Fruit fly (Drosophila melanogaster): ENCODE results near the gene CG13300.

The CG13300 gene

DNA sequence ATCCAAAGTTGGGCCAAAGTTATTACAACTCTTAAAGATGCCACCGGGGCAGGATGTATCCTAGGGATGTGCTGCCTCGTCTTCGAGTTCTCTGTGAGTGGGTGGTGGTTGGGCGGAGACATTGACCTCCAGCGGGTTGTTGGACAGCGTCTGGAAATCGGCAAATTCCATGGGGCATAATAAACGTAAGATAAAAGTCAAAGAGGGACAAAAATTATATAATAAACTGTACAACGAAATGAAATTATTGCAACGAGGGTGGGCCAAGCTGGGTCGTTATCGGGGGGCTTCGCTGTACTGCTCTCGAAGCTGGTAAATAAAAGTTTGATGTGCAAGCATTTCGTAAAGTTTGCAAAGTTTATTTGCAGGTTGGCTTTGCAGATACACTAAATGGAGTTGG is 3.8 kb downstream of the CG13300 start:
- TF ChIP-seq CTCF (optimal IDR thresholded peaks at IDR 0.05) (no peak), CG8478 (optimal IDR thresholded peaks at IDR 0.05) (no peak)

DNA sequence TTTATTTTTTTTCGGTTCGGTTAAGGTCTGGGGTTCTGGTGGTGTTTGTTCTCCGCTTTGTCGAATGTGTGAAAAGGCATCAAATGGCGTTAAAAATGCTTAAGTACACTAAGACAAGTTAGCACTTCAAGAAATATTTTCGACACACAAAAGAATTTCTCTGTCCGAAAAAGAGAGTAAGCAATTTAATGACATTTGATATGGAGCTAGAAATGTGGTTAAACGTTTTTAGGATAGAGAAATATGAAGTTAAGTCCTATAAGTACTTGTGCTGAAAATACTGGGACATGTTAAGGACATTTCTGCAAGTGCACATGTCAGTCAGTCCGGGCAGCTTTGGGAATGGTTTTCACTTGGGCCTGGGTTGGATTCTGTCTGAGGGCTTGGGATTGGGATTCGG is 7.9 kb downstream of the CG13300 start:
- TF ChIP-seq CG8478 (optimal IDR thresholded peaks at IDR 0.05) = no peak

DNA sequence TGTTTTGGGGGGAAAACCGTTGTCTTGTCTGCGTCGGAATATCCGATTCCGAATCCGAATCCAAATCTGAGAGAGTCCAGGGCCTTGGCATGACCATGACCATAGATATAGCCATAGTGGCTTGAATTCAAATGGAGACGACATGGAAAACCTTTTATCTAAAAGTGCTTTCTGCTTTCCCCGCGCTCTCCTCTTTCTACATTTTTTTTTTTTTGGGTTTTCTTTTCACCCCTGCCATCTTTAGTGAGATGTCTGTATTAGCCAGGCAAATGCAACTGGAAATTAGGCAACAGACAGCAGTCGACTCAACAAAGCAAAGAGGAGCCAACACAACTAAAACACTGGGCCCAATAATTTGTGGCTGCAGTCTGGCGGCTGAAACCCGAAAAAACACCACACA is 9.9 kb downstream of the CG13300 start:
- TF ChIP-seq CG8478 (optimal IDR thresholded peaks at IDR 0.05) = no peak
- no peak for TF ChIP-seq CTCF (optimal IDR thresholded peaks at IDR 0.05)

DNA sequence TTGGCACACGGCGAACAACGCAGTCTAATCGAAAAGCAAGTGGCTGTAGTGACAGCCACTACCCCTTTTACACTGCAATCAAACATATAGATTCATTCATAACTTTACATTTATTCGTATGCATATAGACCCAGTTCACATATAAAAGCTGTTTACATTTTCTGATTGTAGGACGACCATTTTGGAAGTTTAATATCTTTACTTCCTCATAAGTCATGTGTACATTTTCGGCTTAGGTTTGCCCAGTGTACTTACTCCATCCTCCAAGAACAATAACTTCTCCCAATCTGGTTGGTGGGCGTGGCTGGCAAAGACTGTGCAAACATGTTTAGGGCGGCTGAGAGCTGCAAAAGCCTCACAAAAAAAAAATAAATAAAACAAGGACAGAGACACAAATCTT is 13.9 kb downstream of the CG13300 start:
- TF ChIP-seq CTCF (optimal IDR thresholded peaks at IDR 0.05) = no peak
- TF ChIP-seq CG8478 (optimal IDR thresholded peaks at IDR 0.05) = no peak

DNA sequence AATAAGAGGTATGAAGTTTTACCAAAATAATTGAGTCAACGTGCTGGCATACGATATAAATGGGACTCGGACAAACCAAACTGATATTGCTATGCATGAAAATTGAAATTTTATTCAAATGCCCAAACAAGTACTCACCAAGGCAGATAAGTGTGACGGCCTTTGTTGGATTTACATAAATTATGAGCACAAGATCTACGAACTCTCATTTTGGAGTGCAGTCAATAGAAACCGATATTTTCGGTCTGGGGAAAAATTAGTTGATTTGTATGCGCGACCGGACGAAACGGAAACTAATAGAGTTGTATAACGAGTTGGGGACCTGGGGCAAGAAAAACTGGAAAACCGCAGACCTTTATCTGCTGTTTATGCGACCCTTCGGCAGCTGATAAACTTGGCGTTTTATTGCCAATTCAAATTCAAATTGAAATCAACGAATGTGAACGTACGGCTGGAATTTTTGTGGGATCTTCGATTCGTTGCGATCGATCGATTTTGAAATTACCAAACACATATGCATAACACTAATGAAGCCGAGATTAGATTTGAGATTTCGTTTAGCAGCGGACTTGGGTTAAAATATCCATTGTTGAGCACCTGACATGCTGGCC is 15.8 kb downstream of the CG13300 start:
- TF ChIP-seq CTCF (optimal IDR thresholded peaks at IDR 0.05) = no peak
- no peak for TF ChIP-seq CG8478 (optimal IDR thresholded peaks at IDR 0.05)

DNA sequence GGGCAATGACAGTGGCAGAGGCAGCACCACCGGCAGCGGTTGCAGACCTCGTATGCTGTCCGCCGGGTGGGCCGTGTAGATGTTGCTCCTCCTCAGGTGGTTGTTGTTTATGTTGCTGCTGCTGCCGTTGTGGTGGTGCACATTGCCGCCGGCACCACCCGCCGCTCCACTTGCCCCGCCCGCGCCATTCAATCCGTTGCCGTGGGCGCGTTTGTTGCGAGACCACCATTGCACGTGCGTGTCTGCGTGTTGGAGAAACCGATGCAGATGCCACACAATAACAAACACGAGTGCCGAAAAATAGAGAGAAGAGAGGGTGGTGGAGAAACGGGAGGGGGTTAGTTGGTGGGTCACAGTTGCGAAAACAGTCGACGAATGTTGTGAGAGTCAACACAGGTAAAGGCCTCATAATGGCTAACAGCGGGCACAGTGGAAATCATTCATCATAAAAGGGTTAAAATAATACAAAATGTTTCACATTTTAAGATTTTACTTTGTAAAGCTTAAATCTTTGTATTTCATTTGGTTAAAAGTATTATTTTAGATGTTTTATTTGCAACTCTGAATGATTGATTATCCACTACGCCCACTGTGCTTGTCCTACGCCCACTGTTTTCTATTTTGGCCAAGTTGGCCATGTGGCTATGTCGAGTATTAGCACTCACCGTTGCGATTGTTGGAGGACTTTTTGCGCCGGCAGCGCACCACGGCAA is 20.6 kb downstream of the CG13300 start:
- TF ChIP-seq CTCF (optimal IDR thresholded peaks at IDR 0.05) (no peak), CG8478 (optimal IDR thresholded peaks at IDR 0.05) (no peak)

DNA sequence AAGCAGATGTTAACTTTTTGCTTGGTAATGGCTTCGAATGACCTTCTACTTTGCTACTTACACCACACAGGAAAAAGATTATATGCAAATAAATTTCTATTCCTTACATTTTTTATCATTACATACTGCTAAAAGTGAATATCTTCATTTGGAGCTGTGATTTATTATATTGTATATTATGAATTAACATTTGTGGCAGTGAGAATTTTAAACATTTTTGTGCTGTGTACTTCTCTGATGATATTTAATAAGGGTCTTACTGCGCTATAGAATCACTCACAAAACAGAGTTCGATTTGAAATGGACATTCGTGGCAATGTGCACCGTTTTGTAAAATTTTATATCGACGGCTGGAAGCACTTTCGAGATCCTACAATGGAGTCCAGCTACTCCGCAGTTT is 24.9 kb downstream of the CG13300 start, which contains the start of gene Or65c:
Gene Or65c, plus strand, starts transcription at position 301 of the 400 bp plus-strand sequence.
- no peak for TF ChIP-seq CG8478 (optimal IDR thresholded peaks at IDR 0.05)
- TF ChIP-seq CTCF (optimal IDR thresholded peaks at IDR 0.05) = no peak

DNA sequence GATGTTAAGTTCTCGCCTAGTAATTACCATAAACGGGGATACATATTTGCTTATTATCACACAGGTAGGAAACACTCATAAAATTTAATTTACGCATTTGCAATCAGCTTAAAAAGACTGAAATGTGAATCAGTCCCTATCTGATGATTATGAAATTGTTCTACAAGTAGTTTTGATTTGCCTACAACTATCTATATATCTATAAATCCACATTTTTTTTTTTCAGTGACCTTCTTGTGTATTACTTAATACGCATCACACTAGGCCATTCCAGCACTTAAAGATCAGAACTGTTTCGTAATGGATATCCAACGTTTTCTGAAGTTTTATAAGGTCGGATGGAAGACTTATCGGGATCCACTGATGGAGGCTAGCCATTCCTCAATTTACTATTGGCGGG is 26.9 kb downstream of the CG13300 start, which contains the start of gene Or65b:
Gene Or65b, plus strand, starts transcription at position 301 of the 400 bp plus-strand sequence.
- TF ChIP-seq CG8478 (optimal IDR thresholded peaks at IDR 0.05) = no peak
- TF ChIP-seq CTCF (optimal IDR thresholded peaks at IDR 0.05) = no peak

DNA sequence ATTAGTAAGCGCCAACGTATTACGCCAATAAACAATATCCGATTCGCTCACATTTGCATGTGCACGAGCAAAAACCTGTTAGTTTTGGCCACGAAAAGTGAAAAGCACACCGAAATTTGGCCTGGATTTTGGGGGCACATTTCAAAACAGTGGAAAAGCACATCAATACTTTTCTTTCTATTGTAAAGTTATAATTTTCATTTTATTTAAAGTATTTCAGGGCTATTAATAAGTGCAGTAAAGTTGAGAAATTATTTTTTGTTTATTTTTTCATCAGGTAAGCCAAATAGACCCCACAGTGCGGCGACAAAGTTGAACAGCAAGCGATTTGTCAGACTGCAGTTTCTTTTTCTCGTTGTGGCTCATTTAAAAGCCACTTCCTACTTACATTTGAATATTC is 29.5 kb downstream of the CG13300 start:
- TF ChIP-seq CG8478 (optimal IDR thresholded peaks at IDR 0.05) (no peak), CTCF (optimal IDR thresholded peaks at IDR 0.05) (no peak)

DNA sequence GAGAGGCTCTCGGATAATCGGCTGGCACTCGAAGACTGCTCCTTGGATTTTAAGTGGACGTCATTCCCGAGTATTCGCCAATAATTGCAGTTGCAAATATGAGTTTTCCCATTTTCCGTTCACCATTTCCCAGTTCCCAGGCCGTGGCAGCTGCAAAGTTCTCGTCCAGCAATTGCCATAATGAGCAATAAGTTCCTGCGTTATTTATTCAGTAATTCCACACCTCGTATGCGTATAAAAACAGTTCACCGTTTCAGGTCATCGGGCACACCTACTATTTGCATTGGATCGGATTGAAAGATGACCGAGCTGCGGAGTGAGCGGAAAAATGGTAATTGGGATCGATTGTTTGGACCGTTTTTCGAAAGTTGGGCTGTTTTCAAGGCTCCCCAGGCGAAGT is 31.9 kb downstream of the CG13300 start, which contains the start of gene Or65a:
Gene Or65a, plus strand, starts transcription at position 301 of the 400 bp plus-strand sequence.
- TF ChIP-seq CTCF (optimal IDR thresholded peaks at IDR 0.05) (no peak), CG8478 (optimal IDR thresholded peaks at IDR 0.05) (no peak)

DNA sequence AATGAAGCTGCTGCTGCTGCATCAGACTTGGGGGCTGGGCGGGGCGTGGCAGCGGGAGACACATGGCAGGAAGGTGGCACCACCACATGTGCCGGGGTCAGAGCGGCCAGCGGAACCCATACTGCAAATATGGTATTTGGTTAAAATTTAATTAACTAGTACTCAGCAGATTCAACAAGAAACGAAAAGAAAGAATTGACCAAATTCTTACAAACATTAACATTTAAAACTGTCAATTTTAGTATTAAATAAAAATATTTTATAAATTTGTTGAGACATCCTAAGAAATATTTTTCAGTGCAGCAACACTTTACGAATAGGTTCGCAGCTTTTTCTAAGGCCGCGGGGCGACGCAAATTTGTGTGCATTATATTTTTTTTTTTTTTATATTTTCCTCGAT is 34.7 kb downstream of the CG13300 start:
- TF ChIP-seq CTCF (optimal IDR thresholded peaks at IDR 0.05) (no peak), CG8478 (optimal IDR thresholded peaks at IDR 0.05) (no peak)

DNA sequence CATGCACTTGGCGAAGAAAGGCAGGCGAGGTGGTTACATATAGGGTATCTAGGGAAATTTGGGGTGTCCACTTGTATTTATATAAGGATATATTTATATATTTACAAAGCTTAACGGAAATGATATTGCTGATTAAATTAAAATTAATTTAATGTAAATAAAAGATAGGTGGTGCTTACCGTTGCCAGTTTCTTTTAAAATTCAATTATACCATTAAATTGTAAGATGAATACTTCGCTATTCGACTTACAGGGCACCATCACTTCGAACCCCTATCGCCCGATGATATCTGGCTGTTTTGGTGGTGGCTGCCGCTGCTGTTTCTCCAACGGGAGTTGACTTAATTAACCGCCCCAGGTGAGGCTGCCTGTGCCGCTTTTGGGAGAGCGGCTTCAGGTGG is 36.5 kb downstream of the CG13300 start:
- TF ChIP-seq CG8478 (optimal IDR thresholded peaks at IDR 0.05) (no peak), CTCF (optimal IDR thresholded peaks at IDR 0.05) (no peak)

DNA sequence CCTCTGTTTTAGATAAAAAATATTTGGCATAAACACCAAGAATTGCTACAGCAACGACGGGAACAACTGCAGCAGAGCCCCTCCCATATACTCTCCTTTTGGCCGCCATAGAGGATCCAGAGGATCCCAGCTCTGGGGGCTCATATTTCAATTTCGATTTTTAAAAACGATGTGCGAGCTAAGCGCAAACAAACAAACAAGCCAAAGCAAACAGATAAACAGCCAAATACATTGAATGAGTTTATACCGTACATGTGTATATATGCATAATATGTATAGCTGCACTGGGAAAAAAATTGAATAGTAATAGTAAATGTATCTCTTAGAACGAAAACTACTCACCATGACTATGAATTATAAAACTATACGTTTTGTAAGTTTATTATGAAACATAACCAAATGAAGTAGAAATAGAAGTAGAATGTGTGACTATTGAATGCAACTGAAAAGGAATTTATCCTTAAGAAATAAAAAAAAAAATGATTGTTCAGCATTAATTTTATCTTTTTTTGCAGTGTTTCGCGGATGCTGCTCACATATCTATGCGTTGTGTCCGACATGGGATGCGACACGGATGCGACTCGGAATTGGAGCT is 40.1 kb downstream of the CG13300 start:
- TF ChIP-seq CTCF (optimal IDR thresholded peaks at IDR 0.05) (no peak), CG8478 (optimal IDR thresholded peaks at IDR 0.05) (no peak)

DNA sequence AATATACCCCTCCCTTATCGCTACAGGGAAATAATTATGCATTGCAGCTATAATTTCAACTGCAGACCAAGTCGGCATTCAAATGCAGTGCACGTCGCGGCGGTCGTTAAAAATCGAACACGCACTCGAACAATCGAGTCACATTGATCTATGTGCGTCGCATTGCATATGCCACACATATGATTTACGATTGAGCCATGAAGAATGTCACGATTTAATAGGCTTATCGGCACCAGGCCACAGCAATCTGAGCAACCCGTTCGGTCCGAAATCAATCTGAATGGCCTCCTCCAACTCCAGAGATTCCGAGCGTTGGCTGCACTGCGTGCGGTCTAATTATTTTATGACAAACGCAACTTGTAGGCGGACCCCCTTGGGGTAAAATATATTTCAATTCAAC is 41.7 kb downstream of the CG13300 start:
- TF ChIP-seq CTCF (optimal IDR thresholded peaks at IDR 0.05) = no peak
- no peak for TF ChIP-seq CG8478 (optimal IDR thresholded peaks at IDR 0.05)

DNA sequence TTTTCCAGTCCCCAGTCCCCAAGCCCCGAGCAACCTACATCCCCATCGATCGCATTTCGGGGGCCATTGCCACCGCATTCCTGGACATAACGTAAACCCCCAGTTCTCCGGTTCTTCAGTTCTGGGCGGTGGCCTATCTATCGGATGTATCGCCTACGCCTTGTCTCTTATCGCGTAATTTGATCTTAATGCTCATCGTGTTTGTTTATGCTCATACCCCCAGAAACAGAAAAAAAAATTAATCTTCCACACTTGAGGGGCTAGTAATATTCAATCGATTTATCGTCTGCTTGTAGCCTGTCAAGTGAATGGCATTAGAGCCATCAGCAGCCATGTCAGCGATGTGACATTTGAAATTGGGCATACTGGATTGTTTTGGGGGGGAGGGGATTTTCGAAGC is 42.5 kb downstream of the CG13300 start:
- TF ChIP-seq CTCF (optimal IDR thresholded peaks at IDR 0.05) (no peak), CG8478 (optimal IDR thresholded peaks at IDR 0.05) (no peak)

DNA sequence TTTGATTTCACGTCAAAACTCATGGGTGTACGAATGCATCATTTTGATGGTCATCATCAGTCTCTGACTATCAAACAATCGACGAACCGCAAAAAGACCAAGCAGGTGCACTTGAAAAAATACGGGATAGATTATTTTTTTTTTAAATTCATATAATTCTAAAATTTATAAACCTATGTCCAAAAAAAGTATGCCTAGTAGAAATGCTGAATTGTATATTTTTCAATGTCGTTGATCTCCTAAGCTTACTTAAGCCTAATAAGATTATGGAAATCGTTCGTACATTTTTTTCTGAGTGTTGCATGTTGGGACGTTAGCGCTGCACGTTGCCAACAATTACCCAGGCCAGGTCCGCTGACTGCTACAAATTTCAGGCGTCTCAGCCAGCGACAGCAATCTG is 43.6 kb downstream of the CG13300 start:
- TF ChIP-seq CG8478 (optimal IDR thresholded peaks at IDR 0.05) = no peak
- TF ChIP-seq CTCF (optimal IDR thresholded peaks at IDR 0.05) = no peak
